Fruit fly (Drosophila melanogaster) whole organism, prepupa: ENCODE data around the gene CG11050.

ENCODE experiments used
- Blimp-1 ChIP-seq: fragments of 200-800 bp; sonication (Bioruptor generic); optimal IDR thresholded peaks from 3 replicates; lab custom pipeline; 2017; ENCODE audit warnings: missing biosample characterization, missing genetic modification characterization, mild to moderate bottlenecking, moderate library complexity, missing genetic modification reagents
- CG10631 ChIP-seq: fragments of 200-800 bp; sonication (Bioruptor generic); optimal IDR thresholded peaks from 2 replicates; lab custom pipeline; 2016; ENCODE audit warnings: missing biosample characterization, missing genetic modification characterization
- CG10669 ChIP-seq: fragments of 200-800 bp; sonication (Bioruptor generic); optimal IDR thresholded peaks from 3 replicates; lab custom pipeline; 2018; ENCODE audit warnings: missing biosample characterization, mild to moderate bottlenecking, missing genetic modification characterization, moderate library complexity
- CG11294 ChIP-seq: fragments of 200-800 bp; sonication (Bioruptor generic); IDR thresholded peaks from 2 replicates; pipeline ENCODE4 v1.3.6; 2022; ENCODE audit warnings: missing biosample characterization, missing genetic modification characterization
- CG11902 ChIP-seq: fragments of 200-800 bp; sonication (Bioruptor generic); optimal IDR thresholded peaks from 3 replicates; lab custom pipeline; 2016; ENCODE audit warnings: missing biosample characterization, missing genetic modification characterization
- CG15336 ChIP-seq: fragments of 200-800 bp; sonication (Bioruptor generic); IDR thresholded peaks from 2 replicates; pipeline ENCODE4 v1.3.6; 2022; ENCODE audit warnings: missing biosample characterization, missing genetic modification characterization
- CG1621 ChIP-seq: fragments of 200-800 bp; sonication (Bioruptor generic); optimal IDR thresholded peaks from 3 replicates; lab custom pipeline; 2018; ENCODE audit warnings: missing biosample characterization, mild to moderate bottlenecking, missing genetic modification characterization
- CG31627 ChIP-seq: fragments of 200-800 bp; sonication (Bioruptor generic); optimal IDR thresholded peaks from 3 replicates; lab custom pipeline; 2016; ENCODE audit warnings: missing biosample characterization, missing genetic modification characterization
- CG4318 ChIP-seq: fragments of 200-800 bp; sonication (Bioruptor generic); optimal IDR thresholded peaks from 3 replicates; lab custom pipeline; 2017; ENCODE audit warnings: missing biosample characterization, mild to moderate bottlenecking, missing genetic modification characterization
- CG6276 ChIP-seq: fragments of 200-800 bp; sonication (Bioruptor generic); optimal IDR thresholded peaks from 2 replicates; lab custom pipeline; 2017; ENCODE audit warnings: missing biosample characterization, mild to moderate bottlenecking, missing genetic modification characterization
- CG6792 ChIP-seq: fragments of 200-800 bp; sonication (Bioruptor generic); optimal IDR thresholded peaks from 3 replicates; lab custom pipeline; 2016; ENCODE audit warnings: missing biosample characterization, missing genetic modification characterization
- CG6808 ChIP-seq: fragments of 200-800 bp; sonication (Bioruptor generic); optimal IDR thresholded peaks from 3 replicates; lab custom pipeline; 2017; ENCODE audit warnings: missing biosample characterization, missing genetic modification characterization, mild to moderate bottlenecking, moderate library complexity, missing genetic modification reagents
- CG6854 ChIP-seq: fragments of 200-800 bp; sonication (Bioruptor generic); optimal IDR thresholded peaks from 2 replicates; lab custom pipeline; 2017; ENCODE audit warnings: missing biosample characterization, mild to moderate bottlenecking, missing genetic modification characterization
- CG7368 ChIP-seq: fragments of 200-800 bp; sonication (Bioruptor generic); optimal IDR thresholded peaks from 3 replicates; lab custom pipeline; 2016; ENCODE audit warnings: missing biosample characterization, missing genetic modification characterization
- CG9139 ChIP-seq: fragments of 200-800 bp; sonication (Bioruptor generic); optimal IDR thresholded peaks from 3 replicates; lab custom pipeline; 2017; ENCODE audit warnings: missing biosample characterization, mild to moderate bottlenecking, missing genetic modification characterization
- Eip75B ChIP-seq: fragments of 200-800 bp; sonication (Bioruptor generic); optimal IDR thresholded peaks from 3 replicates; lab custom pipeline; 2016; ENCODE audit warnings: missing biosample characterization, missing genetic modification characterization
- Eip93F ChIP-seq: fragments of 200-800 bp; sonication (Bioruptor generic); optimal IDR thresholded peaks from 2 replicates; lab custom pipeline; 2016; ENCODE audit warnings: missing biosample characterization, mild to moderate bottlenecking, missing genetic modification characterization
- Ets21C ChIP-seq: fragments of 200-800 bp; sonication (Bioruptor generic); optimal IDR thresholded peaks from 3 replicates; lab custom pipeline; 2016; ENCODE audit warnings: missing biosample characterization, missing genetic modification characterization
- Ets96B ChIP-seq: fragments of 200-800 bp; optimal IDR thresholded peaks from 2 replicates; lab custom pipeline; 2019; ENCODE audit warnings: missing biosample characterization, mild to moderate bottlenecking, missing genetic modification characterization, moderate library complexity
- Gug ChIP-seq: fragments of 200-800 bp; sonication (Bioruptor generic); IDR thresholded peaks from 2 replicates; pipeline ENCODE4 v1.3.6; 2022; ENCODE audit warnings: missing biosample characterization, missing genetic modification characterization
- Hr39 ChIP-seq: fragments of 200-800 bp; sonication (Bioruptor generic); optimal IDR thresholded peaks from 2 replicates; lab custom pipeline; 2016; ENCODE audit warnings: missing biosample characterization, missing genetic modification characterization
- Hr4 ChIP-seq: fragments of 200-800 bp; sonication (Bioruptor generic); optimal IDR thresholded peaks from 3 replicates; lab custom pipeline; 2016; ENCODE audit warnings: missing biosample characterization, missing genetic modification characterization
- Met ChIP-seq: fragments of 200-800 bp; sonication (Bioruptor generic); optimal IDR thresholded peaks from 3 replicates; lab custom pipeline; 2016; ENCODE audit warnings: missing biosample characterization, missing genetic modification characterization
- OdsH ChIP-seq: fragments of 200-800 bp; sonication (Bioruptor generic); optimal IDR thresholded peaks from 3 replicates; lab custom pipeline; 2016; ENCODE audit warnings: missing biosample characterization, missing genetic modification characterization
- Smox ChIP-seq: fragments of 200-800 bp; sonication (Bioruptor generic); optimal IDR thresholded peaks from 3 replicates; lab custom pipeline; 2016; ENCODE audit warnings: missing biosample characterization, missing genetic modification characterization
- Sox102F ChIP-seq: fragments of 200-800 bp; sonication (Bioruptor generic); optimal IDR thresholded peaks from 2 replicates; lab custom pipeline; 2016; ENCODE audit warnings: missing biosample characterization, mild to moderate bottlenecking, missing genetic modification characterization
- cyc ChIP-seq: fragments of 200-800 bp; sonication (Bioruptor generic); optimal IDR thresholded peaks from 3 replicates; lab custom pipeline; 2016; ENCODE audit warnings: missing biosample characterization, missing genetic modification characterization
- dac ChIP-seq: fragments of 200-800 bp; sonication (Bioruptor generic); optimal IDR thresholded peaks from 2 replicates; lab custom pipeline; 2017; ENCODE audit warnings: missing biosample characterization, mild to moderate bottlenecking, missing genetic modification characterization
- dsx ChIP-seq: fragments of 200-800 bp; optimal IDR thresholded peaks from 3 replicates; lab custom pipeline; 2019; ENCODE audit warnings: missing biosample characterization, mild to moderate bottlenecking, missing genetic modification characterization, moderate library complexity; ENCODE audit not compliant: poor library complexity, severe bottlenecking
- eg ChIP-seq: fragments of 200-800 bp; sonication (Bioruptor generic); IDR thresholded peaks from 3 replicates; pipeline ENCODE4 v1.3.6; 2022; ENCODE audit warnings: missing biosample characterization, missing genetic modification characterization
- esn ChIP-seq: fragments of 200-800 bp; sonication (Bioruptor generic); optimal IDR thresholded peaks from 2 replicates; lab custom pipeline; 2016; ENCODE audit warnings: missing biosample characterization, mild to moderate bottlenecking, missing genetic modification characterization, moderate library complexity
- fkh ChIP-seq: fragments of 200-800 bp; sonication (Bioruptor generic); optimal IDR thresholded peaks from 3 replicates; lab custom pipeline; 2017; ENCODE audit warnings: missing biosample characterization, mild to moderate bottlenecking, missing genetic modification characterization, moderate library complexity
- lz ChIP-seq: fragments of 200-800 bp; sonication (Bioruptor generic); optimal IDR thresholded peaks from 3 replicates; lab custom pipeline; 2016; ENCODE audit warnings: missing biosample characterization, missing genetic modification characterization
- pdm3 ChIP-seq: fragments of 200-800 bp; sonication (Bioruptor generic); optimal IDR thresholded peaks from 3 replicates; lab custom pipeline; 2016; ENCODE audit warnings: missing biosample characterization, missing genetic modification characterization
- salr ChIP-seq, 2 experiments: fragments of 200-800 bp; sonication (Bioruptor generic); optimal IDR thresholded peaks; 3 replicates each; lab custom pipeline; 2016 to 2018; ENCODE audit warnings: missing biosample characterization in 2 of 2, missing genetic modification characterization in 2 of 2, mild to moderate bottlenecking in 1 of 2
- spab ChIP-seq: fragments of 200-800 bp; sonication (Bioruptor generic); optimal IDR thresholded peaks from 2 replicates; lab custom pipeline; 2017; ENCODE audit warnings: missing biosample characterization, mild to moderate bottlenecking, missing genetic modification characterization, missing genetic modification reagents
- ss ChIP-seq, 2 experiments: fragments of 200-800 bp; sonication (Bioruptor generic); optimal IDR thresholded peaks; 2 replicates in 1 of 2; 3 replicates in 1 of 2; lab custom pipeline; 2017 to 2018; ENCODE audit warnings: mild to moderate bottlenecking in 2 of 2, missing biosample characterization in 2 of 2, missing genetic modification characterization in 2 of 2, moderate library complexity in 1 of 2
- svp ChIP-seq: fragments of 200-800 bp; sonication (Bioruptor generic); peaks from one replicate; lab custom pipeline; 2016; ENCODE audit warnings: missing biosample characterization, missing genetic modification characterization
- topi ChIP-seq: fragments of 200-800 bp; sonication (Bioruptor generic); optimal IDR thresholded peaks from 3 replicates; lab custom pipeline; 2016; ENCODE audit warnings: missing biosample characterization, missing genetic modification characterization
- vri ChIP-seq: fragments of 200-800 bp; sonication (Bioruptor generic); optimal IDR thresholded peaks from 3 replicates; lab custom pipeline; 2016; ENCODE audit warnings: missing biosample characterization, mild to moderate bottlenecking, missing genetic modification characterization

CG11050 gene

dm6 chr2L:6622031-6622430, 11.2 kb downstream of the CG11050 start:
- TF ChIP-seq Eip93F (GFP tag; lab: Kevin White, UChicago) (no peak), CG11294 (GFP tag; lab: Robert Waterston, UW) (no peak), vri (GFP tag; lab: Kevin White, UChicago) (no peak), Blimp-1 (no peak), fkh (GFP tag; lab: Kevin White, UChicago) (no peak), lz (GFP tag; lab: Kevin White, UChicago) (no peak), CG11902 (GFP tag; lab: Kevin White, UChicago) (no peak), spab (no peak), svp (GFP tag; lab: Kevin White, UChicago) (no peak), dac (GFP tag; lab: Kevin White, UChicago) (no peak)

- peak; percentile 72 for TF ChIP-seq vri (GFP tag; lab: Kevin White, UChicago)
- no peak for TF ChIP-seq Met (GFP tag; lab: Kevin White, UChicago)
Measured at dm6 chr2L:6622642-6623162, 11.9 kb downstream of the CG11050 start, which contains the start of gene CG34345. Gene CG34345 (plus strand): TSS chr2L:6623112.

DNA sequence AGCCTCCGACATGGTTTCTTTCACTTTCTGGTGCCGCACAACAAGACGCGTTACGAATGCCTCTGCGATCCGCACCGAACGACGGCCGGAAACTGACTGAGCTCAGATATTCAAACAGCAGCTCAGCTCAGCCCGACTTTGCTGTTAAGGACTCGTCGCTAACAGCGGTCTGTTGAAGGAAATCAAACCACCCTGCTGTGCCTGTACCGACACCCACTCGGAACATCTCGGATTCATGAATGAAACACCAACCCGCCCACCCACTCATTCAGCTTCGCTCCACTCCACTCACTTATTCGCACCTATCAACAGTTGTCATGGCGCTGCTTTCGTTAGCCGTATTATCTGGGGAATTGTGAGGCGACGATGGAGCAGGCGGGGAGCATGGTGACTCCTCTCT, 21.5 kb downstream of the CG11050 start, which contains the start of gene Oatp26F:
Oatp26F (minus strand) TSS at position 101 of the 400 bp plus-strand sequence.
- TF ChIP-seq svp (GFP tag; lab: Kevin White, UChicago) (peak; percentile 12), dac (GFP tag; lab: Kevin White, UChicago) (no peak)

DNA sequence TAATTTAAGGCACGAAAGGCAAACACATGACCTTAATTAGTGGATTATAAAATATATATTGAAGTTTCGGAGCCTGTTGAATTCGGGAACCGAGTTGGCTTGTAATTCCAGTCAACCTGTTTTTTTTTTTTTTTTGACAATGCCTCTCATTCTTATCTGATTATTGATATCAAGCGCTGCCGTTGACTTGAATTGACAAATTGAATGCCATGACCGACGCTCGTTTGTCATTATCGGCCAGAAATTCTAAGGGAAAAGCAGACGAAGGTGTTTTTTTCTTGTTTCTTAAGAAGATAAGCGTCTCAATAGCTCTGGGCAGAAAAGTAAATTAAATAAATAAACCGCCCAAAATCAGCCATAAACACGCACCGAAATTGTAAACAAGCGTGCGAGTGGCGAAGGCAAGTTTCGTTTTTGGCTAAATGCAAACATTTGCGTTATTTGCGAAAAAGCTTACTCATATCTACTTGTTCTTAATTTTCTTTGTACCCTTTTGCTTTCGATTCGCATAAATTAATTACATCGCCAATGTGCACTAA, 32.5 kb downstream of the CG11050 start:
- peak; percentile 81 for TF ChIP-seq fkh (GFP tag; lab: Kevin White, UChicago)
- TF ChIP-seq svp (GFP tag; lab: Kevin White, UChicago): peak; percentile 42
- no peak for TF ChIP-seq CG6854 (GFP tag; lab: Kevin White, UChicago)
- no peak for TF ChIP-seq ss (GFP tag; optimal IDR thresholded peaks at IDR 0.05; lab: Kevin White, UChicago)
- TF ChIP-seq Ets96B (tag; lab: Kevin White, UChicago): no peak
- TF ChIP-seq Eip93F (GFP tag; lab: Kevin White, UChicago): peak; percentile 14
- TF ChIP-seq CG7368 (GFP tag; lab: Kevin White, UChicago): no peak
- no peak for TF ChIP-seq cyc (GFP tag; lab: Kevin White, UChicago)
- TF ChIP-seq Sox102F (GFP tag; lab: Kevin White, UChicago): no peak
- peak; percentile 9 for TF ChIP-seq esn (GFP tag; lab: Kevin White, UChicago)
- TF ChIP-seq CG9139 (GFP tag; lab: Kevin White, UChicago): no peak
- peak; percentile 39 for TF ChIP-seq vri (GFP tag; lab: Kevin White, UChicago)
- TF ChIP-seq CG4318 (GFP tag; lab: Kevin White, UChicago): no peak
- TF ChIP-seq spab: no peak
- no peak for TF ChIP-seq CG15336 (GFP tag; lab: Robert Waterston, UW)

DNA sequence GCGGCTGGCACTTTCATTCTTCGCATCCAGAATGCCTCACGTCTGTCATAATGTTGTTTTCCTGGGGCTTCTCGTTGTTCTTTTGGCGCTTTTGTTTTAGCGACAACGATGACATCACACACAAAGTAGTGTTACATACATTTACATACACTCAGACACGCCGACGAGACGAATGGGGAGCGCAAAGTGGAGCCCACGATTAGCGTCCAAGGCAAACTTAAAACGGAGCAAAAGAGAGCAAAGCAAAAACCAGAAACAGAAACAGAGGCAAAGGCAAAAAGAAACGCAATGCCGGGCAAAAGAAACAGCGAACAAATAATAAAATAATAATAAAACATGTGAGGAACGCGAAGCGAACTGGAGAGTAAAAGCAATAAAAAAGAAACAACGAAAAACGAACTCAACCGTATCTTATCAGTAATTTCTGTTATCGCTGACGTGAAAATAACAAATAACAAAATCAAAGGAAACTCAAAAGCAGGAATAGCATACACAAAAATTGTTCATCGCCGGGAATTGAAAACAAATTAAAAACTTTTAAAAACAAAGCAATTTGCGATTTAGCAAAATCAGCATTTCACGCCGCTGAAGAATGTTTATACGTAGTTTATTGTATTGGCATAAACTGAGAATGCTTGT, 33.7 kb downstream of the CG11050 start:
- no peak for TF ChIP-seq lz (GFP tag; lab: Kevin White, UChicago)
- TF ChIP-seq salr (GFP tag; optimal IDR thresholded peaks at IDR 0.05; lab: Kevin White, UChicago): no peak
- TF ChIP-seq pdm3 (GFP tag; lab: Kevin White, UChicago): no peak
- TF ChIP-seq dsx: peak; percentile 72
- TF ChIP-seq CG31627 (GFP tag; lab: Kevin White, UChicago): no peak
- no peak for TF ChIP-seq Gug (GFP tag; lab: Robert Waterston, UW)
- peak; percentile 17 for TF ChIP-seq Met (GFP tag; lab: Kevin White, UChicago)
- no peak for TF ChIP-seq CG6792 (GFP tag; lab: Kevin White, UChicago)
- no peak for TF ChIP-seq Ets21C
- no peak for TF ChIP-seq Hr4 (GFP tag; lab: Kevin White, UChicago)
- no peak for TF ChIP-seq CG10631 (GFP tag; lab: Kevin White, UChicago)
- no peak for TF ChIP-seq topi (GFP tag; lab: Kevin White, UChicago)
- TF ChIP-seq CG10669 (GFP tag; lab: Kevin White, UChicago): no peak
- TF ChIP-seq CG1621 (tag; lab: Kevin White, UChicago): no peak
- TF ChIP-seq CG6276 (GFP tag; lab: Kevin White, UChicago): peak; percentile 34
- TF ChIP-seq Hr39: no peak
- peak; percentile 72 for TF ChIP-seq vri (GFP tag; lab: Kevin White, UChicago)
- TF ChIP-seq Eip75B: no peak
- no peak for TF ChIP-seq dac (GFP tag; lab: Kevin White, UChicago)
- TF ChIP-seq OdsH (GFP tag; lab: Kevin White, UChicago): no peak
- no peak for TF ChIP-seq Smox (GFP tag; lab: Kevin White, UChicago)
- TF ChIP-seq CG6808 (GFP tag; lab: Kevin White, UChicago): no peak
- no peak for TF ChIP-seq eg (GFP tag; lab: Robert Waterston, UW)
